Fruit fly (Drosophila melanogaster): ENCODE data around the gene CG13991.

dm6 chr2L:6193004-6193566 is 53.9 kb downstream of the CG13991 start:
- TF ChIP-seq pan (optimal IDR thresholded peaks at IDR 0.05) (no peak), Dll (optimal IDR thresholded peaks at IDR 0.05) (no peak), psq (optimal IDR thresholded peaks at IDR 0.05) (no peak), CG8478 (optimal IDR thresholded peaks at IDR 0.05) (no peak), usp (GFP tag; optimal IDR thresholded peaks at IDR 0.05) (no peak)
